Worm (Caenorhabditis elegans) whole organism, midembryonic: ENCODE data around the gene lsm-7.

ENCODE experiments used
- cog-1 ChIP-seq: sonication (generic microtip); optimal IDR thresholded peaks from 2 replicates; lab custom pipeline; 2016; ENCODE audit warnings: missing genetic modification characterization, missing compliant biosample characterization
- klf-2 ChIP-seq: fragments of 200-800 bp; sonication (Bioruptor generic); conservative IDR thresholded peaks from 2 replicates; pipeline ENCODE4 v1.3.6; 2022; ENCODE audit warnings: missing genetic modification reagents, missing genetic modification characterization, missing compliant biosample characterization
- ztf-23 ChIP-seq: fragments of 200-800 bp; sonication (Bioruptor generic); IDR thresholded peaks from 2 replicates; pipeline ENCODE4 v1.3.6; 2022; ENCODE audit warnings: missing genetic modification reagents, missing genetic modification characterization, missing compliant biosample characterization

- TF ChIP-seq cog-1 (no peak), klf-2 (GFP tag; lab: Robert Waterston, UW) (no peak), ztf-23 (GFP tag; lab: Robert Waterston, UW) (no peak)
Measured at ce11 chrIV:10891993-10892392, 41.3 kb upstream of the lsm-7 start, which contains the start of gene srlf-12.
